Fruit fly (Drosophila melanogaster) whole organism, embryonic: Measurements from ENCODE around the gene Dmtn.

ENCODE experiments used
- CG11398 ChIP-seq: fragments of 200-800 bp; sonication (Bioruptor generic); optimal IDR thresholded peaks from 2 replicates; lab custom pipeline; 2016; ENCODE audit warnings: missing biosample characterization, missing genetic modification characterization
- CG12236 ChIP-seq: fragments of 200-800 bp; sonication (Bioruptor generic); optimal IDR thresholded peaks from 2 replicates; lab custom pipeline; 2016; ENCODE audit warnings: missing biosample characterization, missing genetic modification characterization
- CG12942 ChIP-seq: fragments of 200-800 bp; sonication (Bioruptor generic); optimal IDR thresholded peaks from 3 replicates; lab custom pipeline; 2016; ENCODE audit warnings: missing biosample characterization, missing genetic modification characterization
- CG14050 ChIP-seq: fragments of 200-800 bp; sonication (Bioruptor generic); IDR thresholded peaks from 3 replicates; pipeline ENCODE4 v1.3.6; 2022; ENCODE audit warnings: missing biosample characterization, missing genetic modification characterization
- CG14965 ChIP-seq: fragments of 200-800 bp; sonication (Bioruptor generic); optimal IDR thresholded peaks from 2 replicates; lab custom pipeline; 2016; ENCODE audit warnings: missing biosample characterization, missing genetic modification characterization, borderline replicate concordance
- CG18599 ChIP-seq: fragments of 200-800 bp; sonication (Bioruptor generic); optimal IDR thresholded peaks from 3 replicates; lab custom pipeline; 2017; ENCODE audit warnings: missing biosample characterization, missing genetic modification characterization, mild to moderate bottlenecking, moderate library complexity, missing genetic modification reagents
- CG2712 ChIP-seq: fragments of 200-800 bp; optimal IDR thresholded peaks from 3 replicates; lab custom pipeline; 2019; ENCODE audit warnings: missing biosample characterization, mild to moderate bottlenecking, missing genetic modification characterization, moderate library complexity
- CG31365 ChIP-seq: fragments of 200-800 bp; sonication (Bioruptor generic); optimal IDR thresholded peaks from 2 replicates; lab custom pipeline; 2018; ENCODE audit warnings: missing biosample characterization, mild to moderate bottlenecking, missing genetic modification characterization
- CG31388 ChIP-seq: fragments of 200-800 bp; sonication (Bioruptor generic); optimal IDR thresholded peaks from 2 replicates; lab custom pipeline; 2016; ENCODE audit warnings: missing biosample characterization, missing genetic modification characterization
- CG33213 ChIP-seq: fragments of 200-800 bp; sonication (Bioruptor generic); optimal IDR thresholded peaks from 3 replicates; lab custom pipeline; 2016; ENCODE audit warnings: missing biosample characterization, missing genetic modification characterization
- CG43689 ChIP-seq: fragments of 200-800 bp; sonication (Bioruptor generic); IDR thresholded peaks from 2 replicates; pipeline ENCODE4 v1.3.6; 2022; ENCODE audit warnings: missing biosample characterization, missing genetic modification characterization
- CG4617 ChIP-seq: fragments of 200-800 bp; sonication (Bioruptor generic); optimal IDR thresholded peaks from 3 replicates; lab custom pipeline; 2016; ENCODE audit warnings: missing biosample characterization, missing genetic modification characterization, borderline replicate concordance
- CG4820 ChIP-seq: fragments of 200-800 bp; sonication (Bioruptor generic); optimal IDR thresholded peaks from 3 replicates; lab custom pipeline; 2016; ENCODE audit warnings: missing biosample characterization, missing genetic modification characterization
- CG6791 ChIP-seq: fragments of 200-800 bp; sonication (Bioruptor generic); IDR thresholded peaks from 3 replicates; pipeline ENCODE4 v1.3.6; 2022; ENCODE audit warnings: missing biosample characterization, missing genetic modification characterization; ENCODE audit not compliant: partially characterized antibody
- CG7987 ChIP-seq: fragments of 200-800 bp; sonication (Bioruptor generic); optimal IDR thresholded peaks from 2 replicates; lab custom pipeline; 2018; ENCODE audit warnings: missing biosample characterization, mild to moderate bottlenecking, missing genetic modification characterization, moderate library complexity
- CG8388 ChIP-seq: fragments of 200-800 bp; sonication (Bioruptor generic); optimal IDR thresholded peaks from 2 replicates; lab custom pipeline; 2019; ENCODE audit warnings: missing biosample characterization, mild to moderate bottlenecking, missing genetic modification characterization, moderate library complexity
- CG9437 ChIP-seq: fragments of 200-800 bp; sonication (Bioruptor generic); optimal IDR thresholded peaks from 2 replicates; lab custom pipeline; 2018; ENCODE audit warnings: missing biosample characterization, mild to moderate bottlenecking, missing genetic modification characterization
- D19A ChIP-seq: fragments of 200-800 bp; optimal IDR thresholded peaks from 3 replicates; lab custom pipeline; 2019; ENCODE audit warnings: missing biosample characterization, mild to moderate bottlenecking, missing genetic modification characterization, moderate library complexity
- E2f1 ChIP-seq: fragments of 200-800 bp; sonication (Bioruptor generic); IDR thresholded peaks from 2 replicates; pipeline ENCODE4 v1.3.6; 2022; ENCODE audit warnings: missing biosample characterization, missing genetic modification characterization
- E2f2 ChIP-seq: fragments of 200-800 bp; sonication (Bioruptor generic); IDR thresholded peaks from 2 replicates; pipeline ENCODE4 v1.3.6; 2022; ENCODE audit warnings: missing biosample characterization, missing genetic modification characterization
- ERR ChIP-seq: fragments of 200-800 bp; sonication (Bioruptor generic); optimal IDR thresholded peaks from 2 replicates; lab custom pipeline; 2016; ENCODE audit warnings: missing biosample characterization, missing genetic modification characterization
- Elba2 ChIP-seq: fragments of 200-800 bp; sonication (Bioruptor generic); optimal IDR thresholded peaks from 3 replicates; lab custom pipeline; 2016; ENCODE audit warnings: missing biosample characterization, missing genetic modification characterization
- Hand ChIP-seq: fragments of 200-800 bp; sonication (Bioruptor generic); optimal IDR thresholded peaks from 2 replicates; lab custom pipeline; 2017; ENCODE audit warnings: mild to moderate bottlenecking, missing biosample characterization, missing genetic modification reagents, missing genetic modification characterization
- Hr39 ChIP-seq: fragments of >200 bp; optimal IDR thresholded peaks from 2 replicates; lab custom pipeline; 2017
- Hr51 ChIP-seq, 2 experiments: fragments of 200-800 bp; sonication (Bioruptor generic); optimal IDR thresholded peaks; 2 replicates in 1 of 2; 3 replicates in 1 of 2; lab custom pipeline; 2016 to 2018; ENCODE audit warnings: missing biosample characterization in 2 of 2, missing genetic modification characterization in 2 of 2, mild to moderate bottlenecking in 1 of 2, moderate library complexity in 1 of 2
- NFAT ChIP-seq: fragments of 200-800 bp; sonication (Bioruptor generic); IDR thresholded peaks from 2 replicates; pipeline ENCODE4 v1.3.6; 2022; ENCODE audit warnings: missing biosample characterization, missing genetic modification characterization
- Oaz ChIP-seq: fragments of 200-800 bp; sonication (Bioruptor generic); IDR thresholded peaks from 2 replicates; pipeline ENCODE4 v1.3.6; 2022; ENCODE audit warnings: missing biosample characterization, missing genetic modification characterization
- Pdp1 ChIP-seq, 2 experiments: fragments of 200-800 bp; sonication (Bioruptor generic); optimal IDR thresholded peaks; 3 replicates each; lab custom pipeline; 2016; ENCODE audit warnings: missing biosample characterization in 2 of 2, missing genetic modification characterization in 2 of 2, mild to moderate bottlenecking in 1 of 2, moderate library complexity in 1 of 2
- Poxn ChIP-seq: fragments of 200-800 bp; sonication (Bioruptor generic); IDR thresholded peaks from 2 replicates; pipeline ENCODE4 v1.3.6; 2022; ENCODE audit warnings: missing biosample characterization, missing genetic modification characterization
- Rfx ChIP-seq: fragments of 200-800 bp; sonication (Bioruptor generic); IDR thresholded peaks from 2 replicates; pipeline ENCODE4 v1.3.6; 2022; ENCODE audit warnings: missing biosample characterization, missing genetic modification characterization
- Spps ChIP-seq: fragments of 200-800 bp; sonication (Bioruptor generic); optimal IDR thresholded peaks from 2 replicates; lab custom pipeline; 2018; ENCODE audit warnings: missing biosample characterization, mild to moderate bottlenecking, missing genetic modification characterization
- Sry-δ ChIP-seq: fragments of 200-800 bp; sonication (Bioruptor generic); optimal IDR thresholded peaks from 2 replicates; lab custom pipeline; 2016; ENCODE audit warnings: missing biosample characterization, missing genetic modification characterization
- Xbp1 ChIP-seq: fragments of 200-800 bp; sonication (Bioruptor generic); optimal IDR thresholded peaks from 3 replicates; lab custom pipeline; 2016; ENCODE audit warnings: missing biosample characterization, mild to moderate bottlenecking, missing genetic modification characterization
- abd-A ChIP-seq: fragments of 200-800 bp; sonication (Bioruptor generic); optimal IDR thresholded peaks from 3 replicates; lab custom pipeline; 2019; ENCODE audit warnings: missing biosample characterization, mild to moderate bottlenecking, missing genetic modification characterization, moderate library complexity
- bcd ChIP-seq: fragments of 200-800 bp; sonication (Bioruptor generic); optimal IDR thresholded peaks from 2 replicates; lab custom pipeline; 2017; ENCODE audit warnings: missing biosample characterization, mild to moderate bottlenecking, missing genetic modification characterization
- exex ChIP-seq: fragments of 200-800 bp; sonication (Bioruptor generic); optimal IDR thresholded peaks from 4 replicates; lab custom pipeline; 2018; ENCODE audit warnings: missing biosample characterization, mild to moderate bottlenecking, missing genetic modification characterization, moderate library complexity
- ftz-f1 ChIP-seq: fragments of 200-800 bp; sonication (Bioruptor generic); optimal IDR thresholded peaks from 2 replicates; lab custom pipeline; 2016; ENCODE audit warnings: missing biosample characterization, missing genetic modification characterization
- gcm2 ChIP-seq: fragments of 200-800 bp; sonication (Bioruptor generic); optimal IDR thresholded peaks from 2 replicates; lab custom pipeline; 2016; ENCODE audit warnings: missing biosample characterization, missing genetic modification characterization
- gsb ChIP-seq: fragments of 200-800 bp; sonication (Bioruptor generic); IDR thresholded peaks from 2 replicates; pipeline ENCODE4 v1.3.6; 2022; ENCODE audit warnings: missing biosample characterization, missing genetic modification characterization
- ind ChIP-seq: fragments of 200-800 bp; sonication (Bioruptor generic); optimal IDR thresholded peaks from 3 replicates; lab custom pipeline; 2016; ENCODE audit warnings: missing biosample characterization, missing genetic modification characterization
- luna ChIP-seq: fragments of 200-800 bp; sonication (Bioruptor generic); optimal IDR thresholded peaks from 2 replicates; lab custom pipeline; 2016; ENCODE audit warnings: missing biosample characterization, missing genetic modification characterization
- nom ChIP-seq: fragments of 200-800 bp; sonication (Bioruptor generic); optimal IDR thresholded peaks from 2 replicates; lab custom pipeline; 2017; ENCODE audit warnings: missing biosample characterization, missing genetic modification characterization, mild to moderate bottlenecking, moderate library complexity, missing genetic modification reagents
- pan ChIP-seq, 4 experiments: fragments of >200 bp in 3 of 4; fragments of 200-800 bp in 1 of 4; sonication (Bioruptor generic) in 1 of 4; optimal IDR thresholded peaks in 3 of 4; IDR thresholded peaks in 1 of 4; 2 replicates each; pipeline versions ENCODE4 v1.3.6 to Lab custom; 2017 to 2022; ENCODE audit warnings: missing biosample characterization in 2 of 4, missing genetic modification characterization in 2 of 4, mixed read lengths in 1 of 4
- prd ChIP-seq, 3 experiments: fragments of >200 bp in 2 of 3; fragments of 200-800 bp in 1 of 3; sonication (Bioruptor generic) in 1 of 3; optimal IDR thresholded peaks in 2 of 3; IDR thresholded peaks in 1 of 3; 2 replicates in 2 of 3; 3 replicates in 1 of 3; pipeline versions ENCODE4 v1.3.6 to Lab custom; 2017 to 2022; ENCODE audit warnings: missing biosample characterization in 1 of 3, missing genetic modification characterization in 1 of 3
- rib ChIP-seq: fragments of 200-800 bp; sonication (Bioruptor generic); IDR thresholded peaks from 2 replicates; pipeline ENCODE4 v1.3.6; 2022; ENCODE audit warnings: missing biosample characterization, missing genetic modification characterization
- sima ChIP-seq: fragments of 200-800 bp; sonication (Bioruptor generic); optimal IDR thresholded peaks from 2 replicates; lab custom pipeline; 2016; ENCODE audit warnings: missing biosample characterization, missing genetic modification characterization
- sob ChIP-seq: fragments of 200-800 bp; sonication (Bioruptor generic); IDR thresholded peaks from 2 replicates; pipeline ENCODE4 v1.3.6; 2022; ENCODE audit warnings: missing biosample characterization, missing genetic modification characterization
- tap ChIP-seq: fragments of 200-800 bp; optimal IDR thresholded peaks from 3 replicates; lab custom pipeline; 2019; ENCODE audit warnings: missing biosample characterization, mild to moderate bottlenecking, missing genetic modification characterization, moderate library complexity
- unpg ChIP-seq: fragments of 200-800 bp; sonication (Bioruptor generic); optimal IDR thresholded peaks from 3 replicates; lab custom pipeline; 2018; ENCODE audit warnings: missing biosample characterization, mild to moderate bottlenecking, missing genetic modification characterization, moderate library complexity

The Dmtn gene

DNA sequence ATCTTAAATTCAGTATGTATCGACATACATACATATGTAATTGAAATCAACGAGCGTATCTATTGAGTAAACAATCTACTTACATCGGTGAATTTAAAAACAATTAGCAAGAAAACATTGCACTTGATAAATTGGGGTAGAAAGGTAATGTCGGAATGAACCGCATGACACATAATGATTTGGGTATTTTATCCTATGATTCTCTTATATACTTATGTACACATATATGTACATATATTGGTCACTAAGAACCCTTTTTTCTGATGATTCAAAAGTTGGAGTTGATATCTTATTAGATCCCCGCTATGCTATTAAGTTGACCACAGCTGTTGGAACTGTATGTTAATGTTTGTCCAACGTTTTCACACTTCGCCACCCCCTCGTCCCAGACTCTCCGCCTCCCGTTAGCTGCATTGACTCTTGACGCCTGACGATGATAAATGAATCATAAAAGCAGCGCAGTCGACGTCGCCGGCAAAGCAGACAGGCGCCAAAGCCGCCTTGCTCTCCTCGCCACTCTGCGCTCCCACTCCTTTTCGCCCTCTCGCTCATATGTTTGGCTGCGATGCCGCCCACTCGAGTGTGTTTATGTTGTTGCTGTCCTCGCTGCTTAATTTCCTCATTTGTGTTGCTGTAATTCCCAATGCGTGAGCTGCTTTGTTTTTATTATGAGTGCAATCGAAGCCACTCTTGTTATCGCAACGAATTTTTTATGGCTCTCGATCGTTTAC, 52.6 kb downstream of the Dmtn start (continued):
- TF ChIP-seq prd (optimal IDR thresholded peaks at IDR 0.05; lab: Kevin White, UChicago) (no peak), prd (GFP tag; IDR thresholded peaks at IDR 0.05; lab: Robert Waterston, UW) (no peak; the same call in 2 of the 3 replicates), Hand (GFP tag; lab: Kevin White, UChicago) (no peak), CG12236 (no peak), CG31365 (tag; lab: Kevin White, UChicago) (no peak), Sry-δ (no peak), Xbp1 (GFP tag; lab: Kevin White, UChicago) (peak; percentile 37), CG11398 (GFP tag; lab: Kevin White, UChicago) (no peak), CG14965 (no peak), CG18599 (GFP tag; lab: Kevin White, UChicago) (no peak), ind (GFP tag; lab: Kevin White, UChicago) (peak; percentile 2), Spps (tag; lab: Kevin White, UChicago) (no peak), Poxn (GFP tag; lab: Robert Waterston, UW) (no peak), Hr39 (lab: Kevin White, UChicago) (no peak), CG2712 (tag; lab: Kevin White, UChicago) (peak; percentile 48), Hr51 (GFP tag; optimal IDR thresholded peaks at IDR 0.05; lab: Kevin White, UChicago) (peak in 1 of 2 experiments; percentile 66), CG12942 (no peak), CG33213 (GFP tag; lab: Kevin White, UChicago) (no peak), luna (GFP tag; lab: Kevin White, UChicago) (no peak), CG14050 (no peak), D19A (peak; percentile 1), CG8388 (peak; percentile 5), Oaz (GFP tag; lab: Robert Waterston, UW) (no peak), CG6791 (GFP tag; lab: Robert Waterston, UW) (no peak), NFAT (GFP tag; lab: Robert Waterston, UW) (no peak), ERR (no peak), sima (GFP tag; lab: Kevin White, UChicago) (no peak), unpg (GFP tag; lab: Kevin White, UChicago) (peak; percentile 9), abd-A (tag; lab: Kevin White, UChicago) (no peak), Rfx (GFP tag; lab: Robert Waterston, UW) (no peak), gcm2 (no peak), nom (no peak), CG7987 (GFP tag; lab: Kevin White, UChicago) (no peak), CG31388 (GFP tag; lab: Kevin White, UChicago) (no peak), pan (optimal IDR thresholded peaks at IDR 0.05; lab: Kevin White, UChicago) (no peak), pan (GFP tag; optimal IDR thresholded peaks at IDR 0.05 in 1 of 2, IDR thresholded peaks at IDR 0.05 in 1 of 2) (no peak), E2f1 (GFP tag; lab: Robert Waterston, UW) (no peak), bcd (peak; percentile 39), CG9437 (GFP tag; lab: Kevin White, UChicago) (peak; percentile 48), E2f2 (GFP tag; lab: Robert Waterston, UW) (no peak), CG4617 (GFP tag; lab: Kevin White, UChicago) (no peak), exex (tag; lab: Kevin White, UChicago) (no peak), ftz-f1 (GFP tag; lab: Kevin White, UChicago) (no peak), rib (no peak), Elba2 (no peak), CG43689 (GFP tag; lab: Robert Waterston, UW) (no peak), Pdp1 (GFP tag; optimal IDR thresholded peaks at IDR 0.05; lab: Kevin White, UChicago) (no peak), CG4820 (GFP tag; lab: Kevin White, UChicago) (peak; percentile 45), gsb (no peak), sob (GFP tag; lab: Robert Waterston, UW) (no peak), tap (no peak)
